Fruit fly (Drosophila melanogaster) whole organism, embryonic: Measurements from ENCODE around the gene osk.

Experiments
- Aef1 ChIP-seq: fragments of 200-800 bp; sonication (Bioruptor generic); IDR thresholded peaks from 3 replicates; pipeline ENCODE4 v1.3.6; 2022; ENCODE audit warnings: missing biosample characterization, missing genetic modification characterization
- CG11696 ChIP-seq: fragments of 200-800 bp; sonication (Bioruptor generic); IDR thresholded peaks from 2 replicates; pipeline ENCODE4 v1.3.6; 2022; ENCODE audit warnings: missing biosample characterization, missing genetic modification characterization
- CG13123 ChIP-seq: fragments of 200-800 bp; sonication (Bioruptor generic); optimal IDR thresholded peaks from 2 replicates; lab custom pipeline; 2016; ENCODE audit warnings: missing biosample characterization, missing genetic modification characterization
- CG13296 ChIP-seq: fragments of 200-800 bp; sonication (Bioruptor generic); optimal IDR thresholded peaks from 3 replicates; lab custom pipeline; 2018; ENCODE audit warnings: missing biosample characterization, mild to moderate bottlenecking, missing genetic modification characterization
- CG13775 ChIP-seq: fragments of 200-800 bp; sonication (Bioruptor generic); optimal IDR thresholded peaks from 3 replicates; lab custom pipeline; 2017; ENCODE audit warnings: missing biosample characterization, mild to moderate bottlenecking, missing genetic modification characterization
- CG17829 ChIP-seq: fragments of 200-800 bp; optimal IDR thresholded peaks from 2 replicates; lab custom pipeline; 2019; ENCODE audit warnings: missing biosample characterization, mild to moderate bottlenecking, missing genetic modification characterization, moderate library complexity
- CG18619 ChIP-seq: fragments of 200-800 bp; sonication (Bioruptor generic); optimal IDR thresholded peaks from 3 replicates; lab custom pipeline; 2017; ENCODE audit warnings: missing biosample characterization, mild to moderate bottlenecking, missing genetic modification characterization
- CG32532 ChIP-seq: fragments of 200-800 bp; sonication (Bioruptor generic); IDR thresholded peaks from 2 replicates; pipeline ENCODE4 v1.3.6; 2022; ENCODE audit warnings: missing biosample characterization, missing genetic modification characterization
- CG33213 ChIP-seq: fragments of 200-800 bp; sonication (Bioruptor generic); optimal IDR thresholded peaks from 3 replicates; lab custom pipeline; 2016; ENCODE audit warnings: missing biosample characterization, missing genetic modification characterization
- CG34376 ChIP-seq: fragments of 200-800 bp; sonication (Bioruptor generic); optimal IDR thresholded peaks from 2 replicates; lab custom pipeline; 2018; ENCODE audit warnings: missing biosample characterization, mild to moderate bottlenecking, missing genetic modification characterization
- CG4328 ChIP-seq: fragments of 200-800 bp; sonication (Bioruptor generic); optimal IDR thresholded peaks from 3 replicates; lab custom pipeline; 2017; ENCODE audit warnings: missing biosample characterization, missing genetic modification reagents, missing genetic modification characterization
- CG4424 ChIP-seq: fragments of 200-800 bp; sonication (Bioruptor generic); optimal IDR thresholded peaks from 3 replicates; lab custom pipeline; 2016; ENCODE audit warnings: missing biosample characterization, missing genetic modification characterization
- CG5953 ChIP-seq: fragments of 200-800 bp; sonication (Bioruptor generic); IDR thresholded peaks from 2 replicates; pipeline ENCODE4 v1.3.6; 2022; ENCODE audit warnings: missing biosample characterization, missing genetic modification characterization
- CG6654 ChIP-seq: fragments of 200-800 bp; sonication (Bioruptor generic); optimal IDR thresholded peaks from 2 replicates; lab custom pipeline; 2017; ENCODE audit warnings: missing biosample characterization, mild to moderate bottlenecking, missing genetic modification characterization
- CG7786 ChIP-seq: fragments of 200-800 bp; sonication (Bioruptor generic); optimal IDR thresholded peaks from 2 replicates; lab custom pipeline; 2016; ENCODE audit warnings: missing biosample characterization, missing genetic modification characterization
- CG9609 ChIP-seq: fragments of 200-800 bp; sonication (Bioruptor generic); optimal IDR thresholded peaks from 3 replicates; lab custom pipeline; 2016; ENCODE audit warnings: missing biosample characterization, missing genetic modification characterization
- CG9797 ChIP-seq: fragments of 200-800 bp; sonication (Bioruptor generic); optimal IDR thresholded peaks from 3 replicates; lab custom pipeline; 2018; ENCODE audit warnings: missing biosample characterization, mild to moderate bottlenecking, missing genetic modification characterization
- Dp ChIP-seq: fragments of 200-800 bp; sonication (Bioruptor generic); optimal IDR thresholded peaks from 2 replicates; lab custom pipeline; 2018; ENCODE audit warnings: missing biosample characterization, mild to moderate bottlenecking, missing genetic modification characterization, moderate library complexity
- Ets97D ChIP-seq: fragments of 200-800 bp; sonication (Bioruptor generic); optimal IDR thresholded peaks from 3 replicates; lab custom pipeline; 2016; ENCODE audit warnings: missing biosample characterization, missing genetic modification characterization
- GATAe ChIP-seq: fragments of 200-800 bp; sonication (Bioruptor generic); conservative IDR thresholded peaks from 2 replicates; pipeline ENCODE4 v1.3.6; 2022; ENCODE audit warnings: missing biosample characterization, missing genetic modification characterization
- Hr3 ChIP-seq: fragments of 200-800 bp; sonication (Bioruptor generic); optimal IDR thresholded peaks from 3 replicates; lab custom pipeline; 2016; ENCODE audit warnings: missing biosample characterization, missing genetic modification characterization
- Hsf ChIP-seq: fragments of 200-800 bp; sonication (Bioruptor generic); optimal IDR thresholded peaks from 3 replicates; lab custom pipeline; 2016; ENCODE audit warnings: missing biosample characterization, missing genetic modification characterization
- Med ChIP-seq: fragments of 200-800 bp; sonication (Bioruptor generic); peaks from one replicate; lab custom pipeline; 2016; ENCODE audit warnings: missing biosample characterization, missing genetic modification characterization, mild to moderate bottlenecking, inconsistent platforms, moderate library complexity
- Meics ChIP-seq: fragments of 200-800 bp; sonication (Bioruptor generic); optimal IDR thresholded peaks from 2 replicates; lab custom pipeline; 2017; ENCODE audit warnings: missing biosample characterization, mild to moderate bottlenecking, missing genetic modification characterization
- Myb ChIP-seq: fragments of 200-800 bp; sonication (Bioruptor generic); optimal IDR thresholded peaks from 2 replicates; lab custom pipeline; 2016; ENCODE audit warnings: missing biosample characterization, missing genetic modification characterization
- Pdp1 ChIP-seq, 2 experiments: fragments of 200-800 bp; sonication (Bioruptor generic); optimal IDR thresholded peaks; 3 replicates each; lab custom pipeline; 2016; ENCODE audit warnings: missing biosample characterization in 2 of 2, missing genetic modification characterization in 2 of 2, mild to moderate bottlenecking in 1 of 2, moderate library complexity in 1 of 2
- crp ChIP-seq, 2 experiments: fragments of 200-800 bp; sonication (Bioruptor generic); optimal IDR thresholded peaks; 2 replicates in 1 of 2; 3 replicates in 1 of 2; lab custom pipeline; 2017; ENCODE audit warnings: missing biosample characterization in 2 of 2, missing genetic modification characterization in 2 of 2, mild to moderate bottlenecking in 1 of 2, moderate library complexity in 1 of 2
- dpn ChIP-seq, 2 experiments: fragments of 200-800 bp; sonication (Bioruptor generic); optimal IDR thresholded peaks; 3 replicates each; lab custom pipeline; 2016; ENCODE audit warnings: missing biosample characterization in 2 of 2, missing genetic modification characterization in 2 of 2
- ind ChIP-seq: fragments of 200-800 bp; sonication (Bioruptor generic); optimal IDR thresholded peaks from 3 replicates; lab custom pipeline; 2016; ENCODE audit warnings: missing biosample characterization, missing genetic modification characterization
- nerfin-2 ChIP-seq: fragments of 200-800 bp; sonication (Bioruptor generic); IDR thresholded peaks from 2 replicates; pipeline ENCODE4 v1.3.6; 2022; ENCODE audit warnings: missing biosample characterization, missing genetic modification characterization; ENCODE audit not compliant: partially characterized antibody
- pum ChIP-seq: fragments of 200-800 bp; sonication (Bioruptor generic); optimal IDR thresholded peaks from 2 replicates; lab custom pipeline; 2016; ENCODE audit warnings: missing biosample characterization, missing genetic modification characterization
- sob ChIP-seq: fragments of 200-800 bp; sonication (Bioruptor generic); IDR thresholded peaks from 2 replicates; pipeline ENCODE4 v1.3.6; 2022; ENCODE audit warnings: missing biosample characterization, missing genetic modification characterization
- sr ChIP-seq: fragments of 200-800 bp; sonication (Bioruptor generic); IDR thresholded peaks from 3 replicates; pipeline ENCODE4 v1.3.6; 2022; ENCODE audit warnings: missing biosample characterization, missing genetic modification characterization
- zfh1 ChIP-seq: fragments of 200-800 bp; sonication (Bioruptor generic); IDR thresholded peaks from 3 replicates; pipeline ENCODE4 v1.3.6; 2022; ENCODE audit warnings: missing biosample characterization, missing genetic modification characterization

Gene osk

dm6 chr3R:8984602-8985074, 49.7 kb downstream of the osk start, which contains the start of gene CG11970 (continued):
- TF ChIP-seq CG5953 (0 out of 2 replicates have a peak, but pooled peaks have one; percentile 33), CG6654 (GFP tag; lab: Kevin White, UChicago) (no peak), CG4424 (GFP tag; lab: Kevin White, UChicago) (peak; percentile 20), Dp (GFP tag; lab: Kevin White, UChicago) (peak; percentile 73), dpn (GFP tag; optimal IDR thresholded peaks at IDR 0.05; lab: Kevin White, UChicago) (peak; percentile 51 to 61), CG7786 (GFP tag; lab: Kevin White, UChicago) (peak; percentile 11), nerfin-2 (GFP tag; lab: Robert Waterston, UW) (0 out of 2 replicates have a peak, but pooled peaks have one; percentile 19), zfh1 (GFP tag; lab: Robert Waterston, UW) (peak; percentile 56; the same call in 2 of the 3 replicates), sr (GFP tag; lab: Robert Waterston, UW) (no peak), CG32532 (peak; percentile 43; the same call in 1 of the 2 replicates), pum (GFP tag; lab: Kevin White, UChicago) (peak; percentile 21), Hr3 (GFP tag; lab: Kevin White, UChicago) (peak; percentile 32), CG11696 (GFP tag; lab: Robert Waterston, UW) (no peak), CG17829 (tag; lab: Kevin White, UChicago) (peak; percentile 26), GATAe (GFP tag; lab: Robert Waterston, UW) (no peak), crp (GFP tag; optimal IDR thresholded peaks at IDR 0.05; lab: Kevin White, UChicago) (no peak), Med (peak; percentile 89), sob (GFP tag; lab: Robert Waterston, UW) (no peak), CG13296 (GFP tag; lab: Kevin White, UChicago) (no peak), CG33213 (peak; percentile 9), ind (GFP tag; lab: Kevin White, UChicago) (peak; percentile 55), Myb (GFP tag; lab: Kevin White, UChicago) (peak; percentile 64), CG13775 (peak; percentile 39), Meics (no peak), CG9797 (peak; percentile 37), Ets97D (GFP tag; lab: Kevin White, UChicago) (peak; percentile 28), CG34376 (GFP tag; lab: Kevin White, UChicago) (peak; percentile 5), CG4328 (GFP tag; lab: Kevin White, UChicago) (peak; percentile 21), CG18619 (GFP tag; lab: Kevin White, UChicago) (peak; percentile 22), Hsf (GFP tag; lab: Kevin White, UChicago) (peak; percentile 34), Aef1 (GFP tag; lab: Robert Waterston, UW) (peak; percentile 48; the same call in 1 of the 3 replicates), Pdp1 (GFP tag; optimal IDR thresholded peaks at IDR 0.05; lab: Kevin White, UChicago) (peak; percentile 32 to 47), CG13123 (GFP tag; lab: Kevin White, UChicago) (no peak), CG9609 (GFP tag; lab: Kevin White, UChicago) (peak; percentile 42)
